Worm (Caenorhabditis elegans): ENCODE results near the gene C03E10.1.
"Not testable (repeated sequence)": the region's sequence is repeated elsewhere in the genome, so short reads cannot be mapped to it uniquely, and the experiment has no call there.

DNA sequence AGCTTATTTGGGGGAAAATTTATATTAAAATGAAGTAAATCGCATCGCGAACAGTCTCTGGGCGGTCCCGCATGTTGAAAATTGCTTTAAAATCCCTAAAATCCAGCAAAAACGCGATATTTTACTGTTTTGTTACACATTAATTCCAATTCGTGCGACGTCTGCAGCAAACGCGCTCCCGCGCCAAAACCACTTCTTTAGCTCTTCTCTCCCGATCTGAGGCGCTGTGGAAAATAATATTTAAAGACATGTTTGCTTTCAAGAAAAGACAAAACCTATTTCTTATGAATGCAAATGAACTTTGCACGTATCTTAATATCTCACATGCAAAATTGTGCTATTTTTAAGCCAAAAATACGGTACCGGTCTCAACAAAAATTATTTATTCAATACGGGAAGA, 37.6 kb downstream of the C03E10.1 start:
- not testable (repeated sequence) for TF ChIP-seq nhr-237 (tag; optimal IDR thresholded peaks at IDR 0.05); ztf-11 (tag; optimal IDR thresholded peaks at IDR 0.05); unc-62 (GFP tag; optimal IDR thresholded peaks at IDR 0.05 in 1 of 2); unc-62 (tag; optimal IDR thresholded peaks at IDR 0.05); nhr-102 (tag; optimal IDR thresholded peaks at IDR 0.05); snpc-4 (tag; optimal IDR thresholded peaks at IDR 0.05); egl-27 (tag; optimal IDR thresholded peaks at IDR 0.05); dpl-1 (GFP tag; optimal IDR thresholded peaks at IDR 0.05)

Data from whole organism, L4 larva.